Fruit fly (Drosophila melanogaster) whole organism, wandering third instar larva: ENCODE measurements around the gene KP78b.

Experiments used
- CG32264 ChIP-seq: fragments of 200-800 bp; sonication (Bioruptor generic); optimal IDR thresholded peaks from 2 replicates; lab custom pipeline; 2016; ENCODE audit warnings: missing biosample characterization, missing genetic modification characterization
- CG9705 ChIP-seq: fragments of 200-800 bp; sonication (Bioruptor generic); optimal IDR thresholded peaks from 2 replicates; lab custom pipeline; 2018; ENCODE audit warnings: missing biosample characterization, mild to moderate bottlenecking, missing genetic modification characterization
- CrebA ChIP-seq: fragments of 200-800 bp; sonication (Bioruptor generic); optimal IDR thresholded peaks from 2 replicates; lab custom pipeline; 2016; ENCODE audit warnings: missing biosample characterization, mild to moderate bottlenecking, missing genetic modification characterization, borderline replicate concordance
- Dfd ChIP-seq: fragments of >200 bp; optimal IDR thresholded peaks from 2 replicates; lab custom pipeline; 2017; ENCODE audit warnings: missing biosample characterization, missing genetic modification characterization
- Dif ChIP-seq: fragments of 200-275, 200-300 bp; sonication (Bioruptor generic); optimal IDR thresholded peaks from 2 replicates; lab custom pipeline; 2018; ENCODE audit warnings: missing biosample characterization, missing genetic modification characterization; ENCODE audit not compliant: partially characterized antibody
- GATAd ChIP-seq: sonication (Bioruptor generic); optimal IDR thresholded peaks from 2 replicates; lab custom pipeline; 2016; ENCODE audit warnings: missing biosample characterization, missing genetic modification characterization
- Hnf4 ChIP-seq: fragments of 200-800 bp; sonication (Bioruptor generic); optimal IDR thresholded peaks from 2 replicates; lab custom pipeline; 2016; ENCODE audit warnings: missing biosample characterization, mild to moderate bottlenecking, missing genetic modification characterization
- Hr78 ChIP-seq: fragments of >200 bp; optimal IDR thresholded peaks from 2 replicates; lab custom pipeline; 2017; ENCODE audit warnings: missing biosample characterization, missing genetic modification characterization
- Jra ChIP-seq: sonication (Bioruptor generic); optimal IDR thresholded peaks from 2 replicates; lab custom pipeline; 2016; ENCODE audit warnings: missing biosample characterization, missing genetic modification characterization
- Mio ChIP-seq: sonication (Bioruptor generic); optimal IDR thresholded peaks from 2 replicates; lab custom pipeline; 2016; ENCODE audit warnings: missing biosample characterization, missing genetic modification characterization
- OdsH ChIP-seq: fragments of 200-800 bp; sonication (Bioruptor generic); optimal IDR thresholded peaks from 2 replicates; lab custom pipeline; 2016; ENCODE audit warnings: missing biosample characterization, mild to moderate bottlenecking, missing genetic modification characterization
- Rel ChIP-seq, 2 experiments: fragments of 200-800 bp; sonication (Bioruptor generic) in 1 of 2; optimal IDR thresholded peaks; 2 replicates in 1 of 2; 3 replicates in 1 of 2; lab custom pipeline; 2016 to 2019; ENCODE audit warnings: mild to moderate bottlenecking in 2 of 2, missing biosample characterization in 2 of 2, missing genetic modification characterization in 2 of 2, moderate library complexity in 1 of 2
- Sp1 ChIP-seq: fragments of 200-800 bp; sonication (Bioruptor generic); optimal IDR thresholded peaks from 3 replicates; lab custom pipeline; 2019; ENCODE audit warnings: missing biosample characterization, mild to moderate bottlenecking, missing genetic modification characterization, moderate library complexity
- Vsx2 ChIP-seq: fragments of 200-300, 225-300 bp; sonication (Bioruptor generic); optimal IDR thresholded peaks from 2 replicates; lab custom pipeline; 2018; ENCODE audit warnings: missing biosample characterization, missing genetic modification characterization; ENCODE audit not compliant: partially characterized antibody
- br ChIP-seq: fragments of 200-800 bp; sonication (Bioruptor generic); optimal IDR thresholded peaks from 2 replicates; lab custom pipeline; 2016; ENCODE audit warnings: missing biosample characterization, missing genetic modification characterization
- dl ChIP-seq, 2 experiments: fragments of 175-275, 200-275 bp in 1 of 2; fragments of 200-275 bp in 1 of 2; sonication (Bioruptor generic); optimal IDR thresholded peaks; lab custom pipeline; 2018; ENCODE audit warnings: mild to moderate bottlenecking in 2 of 2, missing biosample characterization in 2 of 2, missing genetic modification characterization in 2 of 2, moderate library complexity in 2 of 2; ENCODE audit not compliant: partially characterized antibody in 2 of 2, insufficient read depth in 1 of 2
- dmrt93B ChIP-seq: fragments of 200-800 bp; sonication (Bioruptor generic); optimal IDR thresholded peaks from 2 replicates; lab custom pipeline; 2018; ENCODE audit warnings: missing biosample characterization, mild to moderate bottlenecking, missing genetic modification characterization
- dsf ChIP-seq: sonication (Bioruptor generic); optimal IDR thresholded peaks from 2 replicates; lab custom pipeline; 2016; ENCODE audit warnings: missing biosample characterization, missing genetic modification characterization, borderline replicate concordance
- ey ChIP-seq: fragments of 200-800 bp; sonication (Bioruptor generic); optimal IDR thresholded peaks from 2 replicates; lab custom pipeline; 2016; ENCODE audit warnings: missing biosample characterization, missing genetic modification characterization
- foxo ChIP-seq, 2 experiments: fragments of 200-800 bp; sonication (Bioruptor generic); optimal IDR thresholded peaks; 2 replicates in 1 of 2; 3 replicates in 1 of 2; lab custom pipeline; 2016 to 2017; ENCODE audit warnings: missing biosample characterization in 2 of 2, missing genetic modification characterization in 2 of 2
- fru ChIP-seq: fragments of 200-800 bp; sonication (Bioruptor generic); optimal IDR thresholded peaks from 3 replicates; lab custom pipeline; 2016; ENCODE audit warnings: missing biosample characterization, mild to moderate bottlenecking, missing genetic modification characterization
- h ChIP-seq: fragments of 200-800 bp; sonication (Bioruptor generic); optimal IDR thresholded peaks from 3 replicates; lab custom pipeline; 2016; ENCODE audit warnings: missing biosample characterization, mild to moderate bottlenecking, missing genetic modification characterization
- psq ChIP-seq: fragments of 200-800 bp; sonication (Bioruptor generic); optimal IDR thresholded peaks from 3 replicates; lab custom pipeline; 2017; ENCODE audit warnings: missing biosample characterization, mild to moderate bottlenecking, missing genetic modification characterization, moderate library complexity
- rgr ChIP-seq: fragments of 200-800 bp; sonication (Bioruptor generic); optimal IDR thresholded peaks from 3 replicates; lab custom pipeline; 2016; ENCODE audit warnings: missing biosample characterization, mild to moderate bottlenecking, missing genetic modification characterization
- sage ChIP-seq: fragments of 200-800 bp; sonication (Bioruptor generic); optimal IDR thresholded peaks from 2 replicates; lab custom pipeline; 2016; ENCODE audit warnings: missing biosample characterization, mild to moderate bottlenecking, missing genetic modification characterization
- tai ChIP-seq: sonication (Bioruptor generic); optimal IDR thresholded peaks from 2 replicates; lab custom pipeline; 2016; ENCODE audit warnings: missing biosample characterization, missing genetic modification characterization
- usp ChIP-seq: fragments of >200 bp; optimal IDR thresholded peaks from 2 replicates; lab custom pipeline; 2017; ENCODE audit warnings: missing biosample characterization, missing genetic modification characterization

The KP78b gene

dm6 chr3R:11378564-11379112 lies 25.7 kb upstream of the KP78b start:
- TF ChIP-seq usp (GFP tag; lab: Kevin White, UChicago) (no peak), dmrt93B (no peak), Mio (GFP tag; lab: Kevin White, UChicago) (no peak), fru (GFP tag; lab: Kevin White, UChicago) (no peak), Vsx2 (GFP tag; lab: Kevin White, UChicago) (no peak), Sp1 (GFP tag; lab: Kevin White, UChicago) (no peak), CrebA (GFP tag; lab: Kevin White, UChicago) (no peak)

- TF ChIP-seq Vsx2 (GFP tag; lab: Kevin White, UChicago) (no peak), Hr78 (no peak), Dfd (GFP tag; lab: Kevin White, UChicago) (peak; percentile 92), dsf (no peak), fru (GFP tag; lab: Kevin White, UChicago) (no peak), OdsH (no peak)
These were observed 22.2 kb upstream of the KP78b start for dm6 chr3R:11375142-11375541.

dm6 chr3R:11372053-11373016 lies 19.4 kb upstream of the KP78b start:
- peak; percentile 14 for TF ChIP-seq fru (GFP tag; lab: Kevin White, UChicago)
- TF ChIP-seq Rel (GFP tag; optimal IDR thresholded peaks at IDR 0.05; lab: Kevin White, UChicago), result peak; percentile 12
- no peak for TF ChIP-seq Rel (tag; optimal IDR thresholded peaks at IDR 0.05; lab: Kevin White, UChicago)
- TF ChIP-seq GATAd, result no peak
- peak; percentile 77 for TF ChIP-seq psq
- TF ChIP-seq Dif (GFP tag; lab: Kevin White, UChicago), result peak; percentile 10
- TF ChIP-seq CG32264, result no peak
- peak; percentile 91 for TF ChIP-seq Dfd (GFP tag; lab: Kevin White, UChicago)
- peak; percentile 8 for TF ChIP-seq Sp1 (GFP tag; lab: Kevin White, UChicago)

dm6 chr3R:11370805-11371204 lies 17.9 kb upstream of the KP78b start:
- TF ChIP-seq dsf (no peak), h (GFP tag; lab: Kevin White, UChicago) (no peak), foxo (GFP tag; optimal IDR thresholded peaks at IDR 0.05; lab: Kevin White, UChicago) (no peak), ey (GFP tag; lab: Kevin White, UChicago) (no peak), dmrt93B (no peak), CrebA (GFP tag; lab: Kevin White, UChicago) (no peak), Sp1 (GFP tag; lab: Kevin White, UChicago) (no peak), br (GFP tag; lab: Kevin White, UChicago) (no peak), psq (no peak), Hr78 (no peak), Hnf4 (GFP tag; lab: Kevin White, UChicago) (no peak), Jra (GFP tag; lab: Kevin White, UChicago) (no peak)

- TF ChIP-seq Vsx2 (GFP tag; lab: Kevin White, UChicago) (no peak), rgr (GFP tag; lab: Kevin White, UChicago) (no peak), CG9705 (GFP tag; lab: Kevin White, UChicago) (no peak), dl (GFP tag; optimal IDR thresholded peaks at IDR 0.05; lab: Kevin White, UChicago; ENCODE audit: insufficient read depth in 1 of 2, partially characterized antibody in 2 of 2) (no peak), Dfd (GFP tag; lab: Kevin White, UChicago) (no peak), tai (no peak), dsf (no peak), sage (GFP tag; lab: Kevin White, UChicago) (no peak), psq (no peak), dmrt93B (no peak), br (GFP tag; lab: Kevin White, UChicago) (no peak)
These were observed 17.4 kb upstream of the KP78b start for dm6 chr3R:11370333-11370732.
